Fruit fly (Drosophila melanogaster): Measurements from ENCODE around the gene CG7409.
A peak's percentile ranks its signal among the peaks of the same experiment; 100 is the strongest.

The CG7409 gene

DNA sequence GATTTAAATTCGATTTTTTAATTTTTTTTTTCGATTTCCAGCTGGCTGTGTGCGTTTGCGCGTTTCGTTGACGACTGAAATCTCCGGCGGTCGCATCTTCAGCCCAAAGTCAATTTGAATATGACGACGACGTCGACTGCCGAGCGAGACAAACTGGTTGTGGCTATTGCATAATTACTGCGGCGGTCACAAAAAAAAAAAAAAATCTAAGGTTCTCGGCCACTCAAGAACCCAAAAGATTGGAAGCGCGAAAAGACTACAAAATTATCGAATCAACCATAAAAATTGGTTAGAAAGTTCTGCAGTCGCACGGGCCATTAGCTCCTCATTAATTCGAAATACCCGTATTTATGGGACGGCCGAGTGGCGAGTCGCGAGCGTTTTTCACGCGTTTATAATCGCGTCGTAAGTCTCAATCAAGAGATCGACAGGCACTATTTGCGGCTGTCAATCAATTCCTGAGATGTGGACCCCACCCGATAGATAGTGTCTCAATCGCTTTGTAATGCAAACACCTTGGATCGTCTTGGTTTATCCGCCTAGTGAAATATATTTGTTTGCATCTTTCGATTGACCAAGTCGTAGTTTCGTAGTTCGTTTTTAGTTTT is 22.0 kb upstream of the CG7409 start, which contains the start of gene CG8492:
Gene CG8492 (minus strand): TSS at position 51 of the 608 bp plus-strand sequence.
- TF ChIP-seq Dif (GFP tag; optimal IDR thresholded peaks at IDR 0.05; ENCODE audit: partially characterized antibody) (no peak), Myc (optimal IDR thresholded peaks at IDR 0.05) (peak; percentile 37)

- peak; percentile 3 for TF ChIP-seq jim (GFP tag; optimal IDR thresholded peaks at IDR 0.05)
- TF ChIP-seq lola (GFP tag; optimal IDR thresholded peaks at IDR 0.05) = no peak
- TF ChIP-seq Mio (GFP tag; optimal IDR thresholded peaks at IDR 0.05) = no peak
- TF ChIP-seq brk (GFP tag; optimal IDR thresholded peaks at IDR 0.05) = no peak
Measured at dm6 chr3L:7741953-7742352, 12.3 kb upstream of the CG7409 start.

DNA sequence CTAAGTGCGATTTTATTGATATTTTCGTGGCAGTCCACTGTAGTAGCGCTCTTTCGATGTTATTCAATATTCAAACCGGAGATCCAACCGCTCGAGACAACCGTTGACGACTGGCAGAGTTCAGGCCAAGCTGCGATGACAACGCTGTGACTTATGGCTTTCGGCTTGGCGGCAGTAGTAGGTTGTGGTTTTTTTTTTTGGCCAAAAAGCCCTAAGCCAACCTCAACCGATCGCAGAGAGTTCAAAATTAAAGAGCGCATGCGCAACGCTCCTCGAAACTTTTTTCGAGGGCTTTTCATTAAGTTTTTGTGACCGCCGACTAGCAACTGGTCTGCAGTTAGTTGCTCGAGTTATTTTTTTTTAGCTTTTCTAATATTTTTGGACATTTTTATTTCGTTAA is 11.3 kb upstream of the CG7409 start, which contains the start of gene Snmp2:
Gene Snmp2 (minus strand): TSS at position 101 of the 400 bp plus-strand sequence.
- no peak for TF ChIP-seq psq (GFP tag; optimal IDR thresholded peaks at IDR 0.05)

- TF ChIP-seq Vsx2 (GFP tag; optimal IDR thresholded peaks at IDR 0.05; ENCODE audit: partially characterized antibody) = peak; percentile 13
- TF ChIP-seq brk (GFP tag; optimal IDR thresholded peaks at IDR 0.05) = no peak
- no peak for TF ChIP-seq CG32264 (GFP tag; optimal IDR thresholded peaks at IDR 0.05)
- no peak for TF ChIP-seq pan (optimal IDR thresholded peaks at IDR 0.05)
- no peak for TF ChIP-seq usp (GFP tag; optimal IDR thresholded peaks at IDR 0.05)
Measured at dm6 chr3L:7743741-7744140, 10.5 kb upstream of the CG7409 start.

dm6 chr3L:7747044-7747443 is 7.2 kb upstream of the CG7409 start, which contains the start of gene CG13685:
CG13685 (plus strand) TSS chr3L:7747344.
- TF ChIP-seq Jra (GFP tag; optimal IDR thresholded peaks at IDR 0.05) (no peak), sv (GFP tag; optimal IDR thresholded peaks at IDR 0.05) (no peak), dl (GFP tag; optimal IDR thresholded peaks at IDR 0.05; ENCODE audit: insufficient read depth in 1 of 2, partially characterized antibody in 2 of 2) (no peak), CG9705 (GFP tag; optimal IDR thresholded peaks at IDR 0.05) (no peak), HLH106 (tag; optimal IDR thresholded peaks at IDR 0.05) (no peak), pan (optimal IDR thresholded peaks at IDR 0.05) (no peak), GATAd (GFP tag; optimal IDR thresholded peaks at IDR 0.05) (no peak), br (GFP tag; optimal IDR thresholded peaks at IDR 0.05) (no peak), Myc (optimal IDR thresholded peaks at IDR 0.05) (no peak), CG32264 (GFP tag; optimal IDR thresholded peaks at IDR 0.05) (no peak), Rel (GFP tag; optimal IDR thresholded peaks at IDR 0.05) (no peak), Rel (tag; optimal IDR thresholded peaks at IDR 0.05) (no peak), Sp1 (GFP tag; optimal IDR thresholded peaks at IDR 0.05) (no peak), Hnf4 (GFP tag; optimal IDR thresholded peaks at IDR 0.05) (no peak), usp (GFP tag; optimal IDR thresholded peaks at IDR 0.05) (no peak), jim (GFP tag; optimal IDR thresholded peaks at IDR 0.05) (no peak), tai (GFP tag; optimal IDR thresholded peaks at IDR 0.05) (no peak), Hr83 (GFP tag; optimal IDR thresholded peaks at IDR 0.05; ENCODE audit: poor library complexity, severe bottlenecking) (no peak), Mio (GFP tag; optimal IDR thresholded peaks at IDR 0.05) (no peak), Hr78 (GFP tag; optimal IDR thresholded peaks at IDR 0.05) (no peak)

DNA sequence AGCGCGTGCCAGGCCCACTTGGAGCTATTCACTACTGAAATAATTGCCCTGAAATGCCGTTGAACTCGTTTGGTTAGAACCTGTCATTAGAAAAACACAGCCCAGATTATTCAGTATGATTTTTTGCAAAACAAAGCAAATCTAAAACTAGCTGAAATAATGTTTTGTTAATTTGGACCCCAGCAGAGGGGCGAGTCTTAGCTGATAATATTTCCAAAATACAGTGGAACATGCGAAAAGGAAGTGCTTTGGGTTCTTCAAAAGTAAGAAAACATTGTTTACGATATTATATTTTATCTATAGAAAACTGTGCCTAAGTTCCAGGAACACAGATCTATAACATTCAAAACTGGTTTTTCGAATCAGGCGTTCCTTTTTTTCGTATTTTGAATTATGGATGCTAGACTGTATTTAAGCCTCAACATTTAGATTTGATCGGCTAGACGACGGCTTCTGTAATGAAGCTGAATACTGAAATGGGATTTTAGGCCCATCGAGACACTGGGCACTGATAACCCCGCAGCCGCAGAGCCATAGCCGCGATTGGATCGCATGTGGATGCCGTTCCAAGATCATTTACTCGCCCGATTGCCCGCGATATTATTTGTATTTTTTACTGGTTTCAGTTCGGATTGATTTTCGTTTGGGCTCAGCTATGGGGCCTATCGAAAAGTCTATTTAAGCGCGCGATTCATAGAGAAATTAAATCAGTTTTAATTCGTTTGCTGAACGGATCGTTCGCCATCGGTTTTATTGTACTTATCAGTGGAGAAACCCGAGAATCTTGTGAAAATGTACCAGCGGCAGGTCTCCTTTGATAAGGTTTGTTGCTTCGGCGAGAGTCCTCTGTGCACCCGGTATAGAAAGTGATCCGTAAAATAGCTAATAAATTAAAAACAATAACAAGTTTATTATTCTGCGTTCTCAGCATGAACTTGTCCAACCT is 5.9 kb downstream of the CG7409 start, which contains the start of gene Hn:
Gene Hn (plus strand): TSS at position 619 of the 946 bp plus-strand sequence.
- TF ChIP-seq GATAd (GFP tag; optimal IDR thresholded peaks at IDR 0.05) (no peak), brk (GFP tag; optimal IDR thresholded peaks at IDR 0.05) (no peak), CG32264 (GFP tag; optimal IDR thresholded peaks at IDR 0.05) (no peak), Rel (GFP tag; optimal IDR thresholded peaks at IDR 0.05) (no peak), Rel (tag; optimal IDR thresholded peaks at IDR 0.05) (peak; percentile 74), dmrt93B (GFP tag; optimal IDR thresholded peaks at IDR 0.05) (no peak), br (GFP tag; optimal IDR thresholded peaks at IDR 0.05) (peak; percentile 47)
